Worm (Caenorhabditis elegans) whole organism, L4 larva: Measurements from ENCODE around the gene srh-119.

Source experiments
- fos-1 ChIP-seq: fragments of 150-350 bp; optimal IDR thresholded peaks from 2 replicates; lab custom pipeline; 2014; ENCODE audit warnings: missing biosample characterization, missing genetic modification characterization
- snpc-4 ChIP-seq: fragments of 150-350 bp; optimal IDR thresholded peaks from 2 replicates; lab custom pipeline; 2014; ENCODE audit warnings: missing biosample characterization, missing genetic modification characterization
- unc-62 ChIP-seq, 3 experiments: fragments of 150-350 bp in 1 of 3; sonication (generic microtip); optimal IDR thresholded peaks in 2 of 3; peaks in 1 of 3; 1 replicate in 1 of 3; 2 replicates in 2 of 3; lab custom pipeline; 2014 to 2017; ENCODE audit warnings: missing biosample characterization in 3 of 3, missing genetic modification characterization in 3 of 3, missing genetic modification reagents in 3 of 3, missing genotype in 1 of 3
- zag-1 ChIP-seq: fragments of 150-350 bp; optimal IDR thresholded peaks from 2 replicates; lab custom pipeline; 2014; ENCODE audit warnings: missing biosample characterization, missing genetic modification characterization

DNA sequence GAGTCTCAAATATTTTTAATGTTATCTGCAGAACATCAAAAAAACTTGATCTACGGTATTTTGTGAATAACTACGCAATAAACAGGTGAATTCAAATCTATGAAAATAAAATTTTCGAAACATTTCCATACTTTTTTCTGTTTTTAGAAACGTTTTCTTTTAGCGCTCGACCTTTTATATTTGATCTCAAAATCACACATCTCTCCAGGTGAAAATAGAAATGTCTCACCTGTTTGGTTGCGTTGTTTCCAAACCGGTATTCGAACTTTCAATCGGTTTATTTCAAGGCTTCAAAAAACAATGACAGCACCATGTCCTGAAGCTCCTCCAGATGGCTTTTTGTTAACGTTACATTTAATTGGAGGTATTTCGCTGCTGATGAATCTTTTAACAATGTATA lies 28.9 kb downstream of the srh-119 start, which contains the start of gene sri-9:
- TF ChIP-seq fos-1 (tag; lab: Kevin White, UChicago): no peak
- TF ChIP-seq unc-62 (GFP tag; optimal IDR thresholded peaks at IDR 0.05 in 1 of 2; lab: Kevin White, UChicago): no peak
- no peak for TF ChIP-seq unc-62 (tag; optimal IDR thresholded peaks at IDR 0.05; lab: Kevin White, UChicago)
- TF ChIP-seq snpc-4 (tag; lab: Kevin White, UChicago): no peak
- TF ChIP-seq zag-1 (tag; lab: Kevin White, UChicago): no peak
